Worm (Caenorhabditis elegans) whole organism, early embryonic: ENCODE results near the gene Y51B9A.5.

ENCODE experiments used
- B0310.2 ChIP-seq: sonication (generic microtip); optimal IDR thresholded peaks from 2 replicates; lab custom pipeline; 2016; ENCODE audit warnings: mild to moderate bottlenecking, missing genetic modification characterization, missing compliant biosample characterization
- F13C5.2 ChIP-seq: sonication (generic microtip); optimal IDR thresholded peaks from 2 replicates; lab custom pipeline; 2017; ENCODE audit warnings: mild to moderate bottlenecking, missing genetic modification characterization, inconsistent platforms, missing compliant biosample characterization
- aly-1 ChIP-seq: sonication (generic microtip); optimal IDR thresholded peaks from 2 replicates; lab custom pipeline; 2016; ENCODE audit warnings: missing genetic modification characterization, missing compliant biosample characterization
- ama-1 ChIP-seq: fragments of 150-350 bp; optimal IDR thresholded peaks from 2 replicates; lab custom pipeline; 2014
- ceh-13 ChIP-seq: fragments of 200-800 bp; sonication (Bioruptor generic); optimal IDR thresholded peaks from 2 replicates; lab custom pipeline; 2018; ENCODE audit warnings: mild to moderate bottlenecking, missing genetic modification characterization, missing compliant biosample characterization
- ceh-36 ChIP-seq: sonication (generic microtip); optimal IDR thresholded peaks from 2 replicates; lab custom pipeline; 2016; ENCODE audit warnings: missing genetic modification characterization, inconsistent platforms, missing compliant biosample characterization
- ets-7 ChIP-seq: sonication (generic microtip); optimal IDR thresholded peaks from 2 replicates; lab custom pipeline; 2016; ENCODE audit warnings: missing genotype, missing genetic modification characterization, missing compliant biosample characterization
- flt-1 ChIP-seq: fragments of 200-800 bp; sonication (Bioruptor generic); IDR thresholded peaks from 2 replicates; pipeline ENCODE4 v1.3.6; 2022; ENCODE audit warnings: missing genetic modification characterization, missing compliant biosample characterization
- hmbx-1 ChIP-seq: sonication (generic microtip); optimal IDR thresholded peaks from 2 replicates; lab custom pipeline; 2016; ENCODE audit warnings: mild to moderate bottlenecking, missing genetic modification characterization, missing compliant biosample characterization
- hmg-4 ChIP-seq: fragments of 200-800 bp; sonication (Bioruptor generic); optimal IDR thresholded peaks from 2 replicates; lab custom pipeline; 2018; ENCODE audit warnings: mild to moderate bottlenecking, missing genetic modification characterization, missing compliant biosample characterization
- hnd-1 ChIP-seq: sonication (generic microtip); optimal IDR thresholded peaks from 2 replicates; lab custom pipeline; 2016; ENCODE audit warnings: missing genetic modification characterization, missing compliant biosample characterization
- pes-1 ChIP-seq: fragments of 200-800 bp; sonication (Bioruptor generic); IDR thresholded peaks from 2 replicates; pipeline ENCODE4 v1.3.6; 2022; ENCODE audit warnings: missing genetic modification reagents, missing genetic modification characterization, missing compliant biosample characterization
- scrt-1 ChIP-seq: fragments of 200-800 bp; sonication (Bioruptor generic); IDR thresholded peaks from 2 replicates; pipeline ENCODE4 v1.3.6; 2022; ENCODE audit warnings: missing genetic modification characterization, missing compliant biosample characterization
- sea-1 ChIP-seq: fragments of 200-800 bp; sonication (Bioruptor generic); conservative IDR thresholded peaks from 2 replicates; pipeline ENCODE4 v1.3.6; 2022; ENCODE audit warnings: missing genetic modification characterization, missing compliant biosample characterization
- tbx-11 ChIP-seq: fragments of 200-800 bp; sonication (Bioruptor generic); IDR thresholded peaks from 2 replicates; pipeline ENCODE4 v1.3.6; 2022; ENCODE audit warnings: missing genetic modification characterization, missing compliant biosample characterization
- tbx-37 ChIP-seq: fragments of 200-800 bp; sonication (Bioruptor generic); conservative IDR thresholded peaks from 2 replicates; pipeline ENCODE4 v1.3.6; 2022; ENCODE audit warnings: missing genetic modification reagents, missing genetic modification characterization, missing compliant biosample characterization
- tra-4 ChIP-seq: sonication (generic microtip); optimal IDR thresholded peaks from 2 replicates; lab custom pipeline; 2017; ENCODE audit warnings: missing genetic modification characterization, missing compliant biosample characterization

The Y51B9A.5 gene

DNA sequence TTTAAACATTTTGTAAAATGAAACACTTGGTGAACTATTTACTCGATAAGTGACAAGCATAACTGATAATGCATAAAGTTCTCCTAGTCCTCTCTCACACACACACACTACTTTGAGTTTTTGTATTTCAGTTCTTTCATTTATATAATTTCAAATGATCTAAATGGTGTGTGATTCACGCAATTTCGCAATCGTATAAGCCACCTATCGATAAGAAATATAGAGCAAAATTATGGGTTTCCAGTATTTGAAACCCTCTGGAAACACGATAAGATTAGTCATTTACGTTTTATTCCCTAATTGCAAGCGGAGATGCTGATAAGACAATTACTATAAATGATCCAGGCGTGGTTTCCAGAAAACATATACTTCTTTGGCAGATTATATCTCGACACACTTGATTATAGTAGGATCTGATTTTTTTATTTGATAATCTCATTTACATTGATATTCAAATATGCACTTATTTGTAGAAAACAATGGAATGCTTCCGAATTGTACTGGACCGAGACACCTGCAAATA is 8.2 kb downstream of the Y51B9A.5 start, which contains the start of gene arrd-3:
arrd-3 (plus strand) TSS at position 473 of the 523 bp plus-strand sequence.
- TF ChIP-seq hnd-1: no peak
- no peak for TF ChIP-seq ets-7 (tag; lab: Kevin White, UChicago)

ce11 chrII:9416381-9417276 is 12.7 kb downstream of the Y51B9A.5 start, which contains the start of the genes gss-1 and chch-3:
Gene gss-1, minus strand, starts transcription at chrII:9416431.
Gene chch-3, plus strand, starts transcription at chrII:9417013.
- TF ChIP-seq hnd-1 (no peak), ets-7 (tag; lab: Kevin White, UChicago) (no peak), hmg-4 (no peak), ama-1 (lab: Kevin White, UChicago) (no peak)

- TF ChIP-seq F13C5.2 (tag; lab: Kevin White, UChicago) (no peak), aly-1 (no peak), pes-1 (GFP tag; lab: Robert Waterston, UW) (no peak), tra-4 (tag; lab: Kevin White, UChicago) (no peak), scrt-1 (GFP tag; lab: Robert Waterston, UW) (no peak), B0310.2 (tag; lab: Kevin White, UChicago) (no peak), hnd-1 (no peak), ama-1 (lab: Kevin White, UChicago) (no peak), ceh-36 (tag; lab: Kevin White, UChicago) (no peak), ets-7 (tag; lab: Kevin White, UChicago) (no peak), tbx-11 (GFP tag; lab: Robert Waterston, UW) (no peak), flt-1 (GFP tag; lab: Robert Waterston, UW) (no peak), tbx-37 (GFP tag; lab: Robert Waterston, UW) (no peak)
Measured at ce11 chrII:9418065-9418567, 14.2 kb downstream of the Y51B9A.5 start, which contains the start of the genes M176.4 and M176.16. Gene M176.4, plus strand, starts transcription at chrII:9418365. Gene M176.16, plus strand, starts transcription at chrII:9418517.

- TF ChIP-seq hmbx-1 (tag; lab: Kevin White, UChicago): no peak
- no peak for TF ChIP-seq ets-7 (tag; lab: Kevin White, UChicago)
- no peak for TF ChIP-seq F13C5.2 (tag; lab: Kevin White, UChicago)
- no peak for TF ChIP-seq tbx-37 (GFP tag; lab: Robert Waterston, UW)
- TF ChIP-seq B0310.2 (tag; lab: Kevin White, UChicago): no peak
- no peak for TF ChIP-seq hmg-4
- TF ChIP-seq tra-4 (tag; lab: Kevin White, UChicago): no peak
- TF ChIP-seq hnd-1: no peak
- no peak for TF ChIP-seq ama-1 (lab: Kevin White, UChicago)
- TF ChIP-seq pes-1 (GFP tag; lab: Robert Waterston, UW): no peak
- no peak for TF ChIP-seq tbx-11 (GFP tag; lab: Robert Waterston, UW)
- no peak for TF ChIP-seq scrt-1 (GFP tag; lab: Robert Waterston, UW)
- TF ChIP-seq sea-1 (GFP tag; lab: Robert Waterston, UW): no peak
- TF ChIP-seq flt-1 (GFP tag; lab: Robert Waterston, UW): no peak
Measured at ce11 chrII:9418843-9419532, 15.0 kb downstream of the Y51B9A.5 start.

- no peak for TF ChIP-seq ceh-13 (GFP tag; lab: Kevin White, UChicago)
- TF ChIP-seq hmg-4: no peak
- no peak for TF ChIP-seq B0310.2 (tag; lab: Kevin White, UChicago)
- no peak for TF ChIP-seq tbx-11 (GFP tag; lab: Robert Waterston, UW)
- no peak for TF ChIP-seq scrt-1 (GFP tag; lab: Robert Waterston, UW)
- no peak for TF ChIP-seq flt-1 (GFP tag; lab: Robert Waterston, UW)
- no peak for TF ChIP-seq F13C5.2 (tag; lab: Kevin White, UChicago)
- no peak for TF ChIP-seq aly-1
- no peak for TF ChIP-seq tra-4 (tag; lab: Kevin White, UChicago)
- TF ChIP-seq sea-1 (GFP tag; lab: Robert Waterston, UW): no peak
- TF ChIP-seq pes-1 (GFP tag; lab: Robert Waterston, UW): no peak
- TF ChIP-seq tbx-37 (GFP tag; lab: Robert Waterston, UW): no peak
- TF ChIP-seq ets-7 (tag; lab: Kevin White, UChicago): no peak
- no peak for TF ChIP-seq ama-1 (lab: Kevin White, UChicago)
- no peak for TF ChIP-seq hnd-1
- TF ChIP-seq hmbx-1 (tag; lab: Kevin White, UChicago): no peak
- TF ChIP-seq ceh-36 (tag; lab: Kevin White, UChicago): no peak
Measured at ce11 chrII:9421969-9422368, 18.0 kb downstream of the Y51B9A.5 start, which contains the start of gene M176.11. Gene M176.11, plus strand, starts transcription at chrII:9422269.

- no peak for TF ChIP-seq flt-1 (GFP tag; lab: Robert Waterston, UW)
- no peak for TF ChIP-seq hnd-1
- TF ChIP-seq F13C5.2 (tag; lab: Kevin White, UChicago): no peak
- no peak for TF ChIP-seq ceh-13 (GFP tag; lab: Kevin White, UChicago)
- no peak for TF ChIP-seq tbx-37 (GFP tag; lab: Robert Waterston, UW)
- no peak for TF ChIP-seq aly-1
- TF ChIP-seq ama-1 (lab: Kevin White, UChicago): no peak
- no peak for TF ChIP-seq pes-1 (GFP tag; lab: Robert Waterston, UW)
- no peak for TF ChIP-seq ceh-36 (tag; lab: Kevin White, UChicago)
- no peak for TF ChIP-seq ets-7 (tag; lab: Kevin White, UChicago)
- TF ChIP-seq B0310.2 (tag; lab: Kevin White, UChicago): no peak
- no peak for TF ChIP-seq hmg-4
- no peak for TF ChIP-seq hmbx-1 (tag; lab: Kevin White, UChicago)
- TF ChIP-seq sea-1 (GFP tag; lab: Robert Waterston, UW): no peak
- TF ChIP-seq scrt-1 (GFP tag; lab: Robert Waterston, UW): no peak
- TF ChIP-seq tra-4 (tag; lab: Kevin White, UChicago): no peak
- no peak for TF ChIP-seq tbx-11 (GFP tag; lab: Robert Waterston, UW)
Measured at ce11 chrII:9426076-9426475, 22.1 kb downstream of the Y51B9A.5 start, which contains the start of gene M176.10. Gene M176.10, minus strand, starts transcription at chrII:9426176.
